Worm (Caenorhabditis elegans) whole organism, late embryonic: ENCODE data around the gene F54C9.11.

Source experiments
- C08G9.2 ChIP-seq: sonication (generic microtip); optimal IDR thresholded peaks from 2 replicates; lab custom pipeline; 2016; ENCODE audit warnings: mild to moderate bottlenecking, missing genetic modification characterization, moderate library complexity, missing compliant biosample characterization
- C38D4.7 ChIP-seq: fragments of 200-800 bp; sonication (Bioruptor generic); optimal IDR thresholded peaks from 2 replicates; lab custom pipeline; 2018; ENCODE audit warnings: mild to moderate bottlenecking, missing genetic modification characterization, moderate library complexity, missing compliant biosample characterization
- F13H6.1 ChIP-seq: sonication (generic microtip); optimal IDR thresholded peaks from 2 replicates; lab custom pipeline; 2016; ENCODE audit warnings: missing genetic modification characterization, missing compliant biosample characterization
- K02D7.2 ChIP-seq: sonication (generic microtip); optimal IDR thresholded peaks from 2 replicates; lab custom pipeline; 2017; ENCODE audit warnings: mild to moderate bottlenecking, missing genetic modification characterization, missing compliant biosample characterization
- K09A11.1 ChIP-seq: sonication (generic microtip); optimal IDR thresholded peaks from 2 replicates; lab custom pipeline; 2017; ENCODE audit warnings: antibody characterized with exemption, mild to moderate bottlenecking, missing genetic modification characterization, missing compliant biosample characterization; ENCODE audit not compliant: insufficient read depth
- T23F11.4 ChIP-seq: fragments of 200-800 bp; sonication (Bioruptor generic); optimal IDR thresholded peaks from 2 replicates; lab custom pipeline; 2018; ENCODE audit warnings: mild to moderate bottlenecking, missing genetic modification characterization, missing compliant biosample characterization
- Y22D7AL.16 ChIP-seq: sonication (generic microtip); optimal IDR thresholded peaks from 2 replicates; lab custom pipeline; 2016; ENCODE audit warnings: missing genetic modification characterization, missing compliant biosample characterization
- ceh-14 ChIP-seq: sonication (generic microtip); optimal IDR thresholded peaks from 2 replicates; lab custom pipeline; 2016; ENCODE audit warnings: missing genotype, missing genetic modification characterization, missing compliant biosample characterization
- ceh-19 ChIP-seq: fragments of 200-800 bp; sonication (Bioruptor generic); optimal IDR thresholded peaks from 2 replicates; lab custom pipeline; 2018; ENCODE audit warnings: mild to moderate bottlenecking, missing genetic modification characterization, missing compliant biosample characterization
- ceh-2 ChIP-seq: sonication (generic microtip); optimal IDR thresholded peaks from 2 replicates; lab custom pipeline; 2016; ENCODE audit warnings: missing genotype, missing genetic modification characterization, missing compliant biosample characterization
- ceh-22 ChIP-seq: sonication (generic microtip); optimal IDR thresholded peaks from 2 replicates; lab custom pipeline; 2017; ENCODE audit warnings: missing biosample characterization, missing genetic modification characterization
- ceh-30 ChIP-seq: fragments of 150-350 bp; optimal IDR thresholded peaks from 2 replicates; lab custom pipeline; 2014; ENCODE audit warnings: missing biosample characterization, missing genetic modification characterization
- ceh-31 ChIP-seq: sonication (generic microtip); optimal IDR thresholded peaks from 2 replicates; lab custom pipeline; 2016; ENCODE audit warnings: missing genetic modification characterization, missing compliant biosample characterization
- ceh-34 ChIP-seq: sonication (generic microtip); optimal IDR thresholded peaks from 2 replicates; lab custom pipeline; 2016; ENCODE audit warnings: mild to moderate bottlenecking, missing genetic modification characterization, missing compliant biosample characterization
- ceh-45 ChIP-seq: fragments of 200-800 bp; sonication (Bioruptor generic); IDR thresholded peaks from 2 replicates; pipeline ENCODE4 v1.3.6; 2022; ENCODE audit warnings: missing genetic modification reagents, missing genetic modification characterization, missing compliant biosample characterization
- ceh-48 ChIP-seq: sonication (generic microtip); optimal IDR thresholded peaks from 2 replicates; lab custom pipeline; 2016; ENCODE audit warnings: missing genetic modification characterization, inconsistent platforms, missing compliant biosample characterization
- ceh-6 ChIP-seq: fragments of 200-800 bp; sonication (Bioruptor generic); optimal IDR thresholded peaks from 2 replicates; lab custom pipeline; 2018; ENCODE audit warnings: mild to moderate bottlenecking, missing genetic modification characterization, missing compliant biosample characterization
- che-1 ChIP-seq: sonication (generic microtip); optimal IDR thresholded peaks from 2 replicates; lab custom pipeline; 2016; ENCODE audit warnings: mild to moderate bottlenecking, missing genetic modification characterization, missing compliant biosample characterization
- elt-2 ChIP-seq: sonication (generic microtip); optimal IDR thresholded peaks from 2 replicates; lab custom pipeline; 2016; ENCODE audit warnings: missing genetic modification reagents, missing genetic modification characterization, missing compliant biosample characterization
- elt-4 ChIP-seq: sonication (generic microtip); optimal IDR thresholded peaks from 2 replicates; lab custom pipeline; 2016; ENCODE audit warnings: missing genetic modification characterization, missing compliant biosample characterization
- ets-4 ChIP-seq: sonication (generic microtip); optimal IDR thresholded peaks from 2 replicates; lab custom pipeline; 2016; ENCODE audit warnings: missing genetic modification characterization, missing compliant biosample characterization
- fax-1 ChIP-seq: sonication (generic microtip); optimal IDR thresholded peaks from 2 replicates; lab custom pipeline; 2016; ENCODE audit warnings: missing genotype, missing genetic modification characterization, missing compliant biosample characterization
- hlh-15 ChIP-seq: sonication (generic microtip); optimal IDR thresholded peaks from 2 replicates; lab custom pipeline; 2016; ENCODE audit warnings: missing genetic modification characterization, missing compliant biosample characterization
- hlh-30 ChIP-seq: sonication (generic microtip); optimal IDR thresholded peaks from 2 replicates; lab custom pipeline; 2017; ENCODE audit warnings: antibody characterized with exemption, missing genetic modification characterization, missing compliant biosample characterization; ENCODE audit not compliant: insufficient read depth
- hlh-8 ChIP-seq: sonication (generic microtip); optimal IDR thresholded peaks from 2 replicates; lab custom pipeline; 2016; ENCODE audit warnings: missing genotype, missing genetic modification characterization, missing compliant biosample characterization
- lin-11 ChIP-seq: fragments of 200-800 bp; sonication (Bioruptor generic); optimal IDR thresholded peaks from 2 replicates; lab custom pipeline; 2018; ENCODE audit warnings: mild to moderate bottlenecking, missing genetic modification characterization, missing compliant biosample characterization
- mec-3 ChIP-seq: sonication (generic microtip); optimal IDR thresholded peaks from 2 replicates; lab custom pipeline; 2016; ENCODE audit warnings: borderline replicate concordance, missing genetic modification characterization, missing compliant biosample characterization
- nfya-1 ChIP-seq: sonication (generic microtip); optimal IDR thresholded peaks from 2 replicates; lab custom pipeline; 2017; ENCODE audit warnings: missing genetic modification characterization, mild to moderate bottlenecking, missing compliant biosample characterization, antibody characterized with exemption, moderate library complexity
- nhr-11 ChIP-seq: fragments of 150-350 bp; optimal IDR thresholded peaks from 2 replicates; lab custom pipeline; 2014; ENCODE audit warnings: missing biosample characterization, missing genetic modification characterization
- nhr-232 ChIP-seq: sonication (generic microtip); optimal IDR thresholded peaks from 2 replicates; lab custom pipeline; 2016; ENCODE audit warnings: missing genetic modification characterization, missing compliant biosample characterization
- npax-4 ChIP-seq: sonication (generic microtip); optimal IDR thresholded peaks from 2 replicates; lab custom pipeline; 2016; ENCODE audit warnings: missing genetic modification characterization, missing compliant biosample characterization
- pag-3 ChIP-seq: sonication (generic microtip); optimal IDR thresholded peaks from 2 replicates; lab custom pipeline; 2016; ENCODE audit warnings: missing compliant biosample characterization, missing genetic modification characterization, borderline replicate concordance
- pax-1 ChIP-seq: fragments of 150-350 bp; optimal IDR thresholded peaks from 2 replicates; lab custom pipeline; 2014; ENCODE audit warnings: missing biosample characterization, missing genetic modification characterization
- pha-2 ChIP-seq: sonication (generic microtip); optimal IDR thresholded peaks from 2 replicates; lab custom pipeline; 2017; ENCODE audit warnings: mild to moderate bottlenecking, missing genetic modification characterization, missing compliant biosample characterization
- pha-4 ChIP-seq: fragments of 150-350 bp; optimal IDR thresholded peaks from 2 replicates; lab custom pipeline; 2018; ENCODE audit warnings: missing biosample characterization, missing genetic modification reagents, missing genetic modification characterization
- pqm-1 ChIP-seq: sonication (generic microtip); optimal IDR thresholded peaks from 2 replicates; lab custom pipeline; 2016; ENCODE audit warnings: missing genetic modification characterization, missing compliant biosample characterization
- pros-1 ChIP-seq: fragments of 150-350 bp; optimal IDR thresholded peaks from 2 replicates; lab custom pipeline; 2014; ENCODE audit warnings: missing biosample characterization, missing genetic modification reagents, missing genetic modification characterization
- sdc-2 ChIP-seq: sonication (generic microtip); optimal IDR thresholded peaks from 2 replicates; lab custom pipeline; 2016; ENCODE audit warnings: missing genotype, missing genetic modification characterization, missing compliant biosample characterization
- sox-2 ChIP-seq: fragments of 200-800 bp; sonication (Bioruptor generic); IDR thresholded peaks from 2 replicates; pipeline ENCODE4 v1.3.6; 2022; ENCODE audit warnings: missing genetic modification reagents, missing genetic modification characterization, missing compliant biosample characterization
- tbx-2 ChIP-seq: sonication (generic microtip); optimal IDR thresholded peaks from 2 replicates; lab custom pipeline; 2016; ENCODE audit warnings: missing genetic modification characterization, missing compliant biosample characterization
- tbx-7 ChIP-seq: sonication (generic microtip); optimal IDR thresholded peaks from 2 replicates; lab custom pipeline; 2016; ENCODE audit warnings: missing genotype, missing genetic modification characterization, missing compliant biosample characterization
- ttx-3 ChIP-seq: sonication (generic microtip); optimal IDR thresholded peaks from 2 replicates; lab custom pipeline; 2016; ENCODE audit warnings: missing genetic modification reagents, missing genetic modification characterization, missing compliant biosample characterization
- unc-42 ChIP-seq: sonication (generic microtip); optimal IDR thresholded peaks from 2 replicates; lab custom pipeline; 2016; ENCODE audit warnings: missing genotype, missing genetic modification characterization, missing compliant biosample characterization
- unc-55 ChIP-seq: sonication (generic microtip); optimal IDR thresholded peaks from 2 replicates; lab custom pipeline; 2017; ENCODE audit warnings: missing biosample characterization, missing genetic modification reagents, missing genetic modification characterization
- unc-86 ChIP-seq: sonication (generic microtip); optimal IDR thresholded peaks from 2 replicates; lab custom pipeline; 2016; ENCODE audit warnings: missing genetic modification characterization, missing compliant biosample characterization
- zip-5 ChIP-seq: sonication (generic microtip); optimal IDR thresholded peaks from 2 replicates; lab custom pipeline; 2016; ENCODE audit warnings: missing genetic modification characterization, missing compliant biosample characterization
- ztf-16 ChIP-seq: sonication (generic microtip); optimal IDR thresholded peaks from 2 replicates; lab custom pipeline; 2017; ENCODE audit warnings: missing genetic modification characterization, missing compliant biosample characterization

F54C9.11 gene

ce11 chrII:8566039-8566438, 18.8 kb downstream of the F54C9.11 start, which contains the start of gene stc-1:
TSS of gene stc-1 (minus strand) at chrII:8566139.
- no peak for TF ChIP-seq ztf-16 (tag; lab: Kevin White, UChicago)
- TF ChIP-seq elt-2, result peak; percentile 3

ce11 chrII:8562002-8562401, 22.9 kb downstream of the F54C9.11 start, which contains the start of gene F54C9.14:
TSS of gene F54C9.14 (plus strand) at chrII:8562302.
- TF ChIP-seq zip-5 (tag; lab: Kevin White, UChicago) (no peak), ceh-45 (GFP tag; lab: Robert Waterston, UW) (no peak), ceh-34 (tag; lab: Kevin White, UChicago) (no peak), unc-42 (tag; lab: Kevin White, UChicago) (no peak), ceh-48 (tag; lab: Kevin White, UChicago) (no peak), nhr-232 (tag; lab: Kevin White, UChicago) (no peak), pha-2 (tag; lab: Kevin White, UChicago) (no peak), K02D7.2 (tag; lab: Kevin White, UChicago) (no peak), pax-1 (tag; lab: Kevin White, UChicago) (no peak), ceh-30 (no peak), unc-86 (tag; lab: Kevin White, UChicago) (no peak), elt-4 (tag; lab: Kevin White, UChicago) (no peak), tbx-7 (tag; lab: Kevin White, UChicago) (no peak), nhr-11 (tag; lab: Kevin White, UChicago) (no peak), unc-55 (GFP tag; lab: Kevin White, UChicago) (no peak), pros-1 (tag; lab: Kevin White, UChicago) (no peak), C08G9.2 (no peak), elt-2 (no peak)

ce11 chrII:8561227-8561626, 23.7 kb downstream of the F54C9.11 start, which contains the start of gene iff-2:
TSS of gene iff-2 (minus strand) at chrII:8561367.
- TF ChIP-seq ceh-31 (tag; lab: Kevin White, UChicago), result peak; percentile 95
- no peak for TF ChIP-seq pha-4
- TF ChIP-seq hlh-30 (tag; lab: Kevin White, UChicago), result peak; percentile 100
- peak; percentile 37 for TF ChIP-seq ttx-3 (tag; lab: Kevin White, UChicago)
- peak; percentile 80 for TF ChIP-seq K09A11.1 (tag; lab: Kevin White, UChicago)
- TF ChIP-seq hlh-8 (tag; lab: Kevin White, UChicago), result peak; percentile 50
- peak; percentile 73 for TF ChIP-seq pqm-1 (tag; lab: Kevin White, UChicago)
- no peak for TF ChIP-seq che-1 (tag; lab: Kevin White, UChicago)
- TF ChIP-seq nhr-11 (tag; lab: Kevin White, UChicago), result peak; percentile 62
- no peak for TF ChIP-seq Y22D7AL.16 (tag; lab: Kevin White, UChicago)
- TF ChIP-seq ceh-14 (tag; lab: Kevin White, UChicago), result peak; percentile 83
- TF ChIP-seq fax-1 (tag; lab: Kevin White, UChicago), result no peak
- peak; percentile 78 for TF ChIP-seq sdc-2 (tag; lab: Kevin White, UChicago)
- peak; percentile 49 for TF ChIP-seq ceh-48 (tag; lab: Kevin White, UChicago)
- no peak for TF ChIP-seq mec-3 (tag; lab: Kevin White, UChicago)
- peak; percentile 14 for TF ChIP-seq K02D7.2 (tag; lab: Kevin White, UChicago)
- TF ChIP-seq unc-86 (tag; lab: Kevin White, UChicago), result peak; percentile 76
- TF ChIP-seq C08G9.2, result peak; percentile 65
- TF ChIP-seq C38D4.7 (GFP tag; lab: Kevin White, UChicago), result peak; percentile 18
- TF ChIP-seq ceh-45 (GFP tag; lab: Robert Waterston, UW), result peak; percentile 62; the same call in 1 of the 2 replicates
- TF ChIP-seq ceh-2 (tag; lab: Kevin White, UChicago), result peak; percentile 76
- TF ChIP-seq ceh-30, result peak; percentile 39
- no peak for TF ChIP-seq npax-4 (tag; lab: Kevin White, UChicago)
- no peak for TF ChIP-seq pag-3
- TF ChIP-seq zip-5 (tag; lab: Kevin White, UChicago), result no peak
- TF ChIP-seq ceh-19, result peak; percentile 62
- peak; percentile 56 for TF ChIP-seq ceh-6
- no peak for TF ChIP-seq nhr-232 (tag; lab: Kevin White, UChicago)
- TF ChIP-seq F13H6.1, result peak; percentile 66
- peak; percentile 97 for TF ChIP-seq nfya-1 (tag; lab: Kevin White, UChicago)
- TF ChIP-seq T23F11.4 (GFP tag; lab: Kevin White, UChicago), result peak; percentile 69
- TF ChIP-seq lin-11 (tag; lab: Kevin White, UChicago), result peak; percentile 13
- TF ChIP-seq hlh-15, result no peak
- TF ChIP-seq elt-4 (tag; lab: Kevin White, UChicago), result no peak
- peak; percentile 83 for TF ChIP-seq ztf-16 (tag; lab: Kevin White, UChicago)
- TF ChIP-seq sox-2 (GFP tag; lab: Robert Waterston, UW), result peak; percentile 39; the same call in 1 of the 2 replicates
- TF ChIP-seq ets-4 (tag; lab: Kevin White, UChicago), result peak; percentile 89
- peak; percentile 97 for TF ChIP-seq tbx-2
- peak; percentile 83 for TF ChIP-seq pax-1 (tag; lab: Kevin White, UChicago)
- peak; percentile 67 for TF ChIP-seq ceh-22 (tag; lab: Kevin White, UChicago)
